Fruit fly (Drosophila melanogaster) ovary, adult (tissue): ENCODE measurements around the gene Rad1.

Experiments
- CG17801 ChIP-seq: fragments of 200-800 bp; optimal IDR thresholded peaks from 2 replicates; lab custom pipeline; 2019; ENCODE audit warnings: missing biosample characterization, mild to moderate bottlenecking, missing genetic modification characterization, moderate library complexity; ENCODE audit not compliant: partially characterized antibody

Gene Rad1

dm6 chr2L:2542491-2542890 lies 32.4 kb downstream of the Rad1 start:
- no peak for TF ChIP-seq CG17801 (GFP tag; lab: Kevin White, UChicago)

dm6 chr2L:2528097-2528496 lies 46.8 kb downstream of the Rad1 start:
- TF ChIP-seq CG17801 (GFP tag; lab: Kevin White, UChicago): no peak
